Worm (Caenorhabditis elegans) whole organism, young adult: Measurements from ENCODE around the gene ZK512.11.

ENCODE experiments used
- F10E7.11 ChIP-seq: sonication (generic microtip); optimal IDR thresholded peaks from 2 replicates; lab custom pipeline; 2017; ENCODE audit warnings: mild to moderate bottlenecking, missing genetic modification characterization, moderate library complexity, missing compliant biosample characterization
- nfya-1 ChIP-seq: sonication (generic microtip); optimal IDR thresholded peaks from 2 replicates; lab custom pipeline; 2017; ENCODE audit warnings: antibody characterized with exemption, missing compliant biosample characterization, missing genetic modification characterization, borderline replicate concordance; ENCODE audit not compliant: insufficient read depth
- snpc-1.1 ChIP-seq: sonication (generic microtip); optimal IDR thresholded peaks from 2 replicates; lab custom pipeline; 2017; ENCODE audit warnings: missing genetic modification characterization, mild to moderate bottlenecking, missing compliant biosample characterization, antibody characterized with exemption, moderate library complexity, missing genotype, missing genetic modification reagents; ENCODE audit not compliant: insufficient read depth
- snpc-4 ChIP-seq, 5 experiments: fragments of 150-350 bp in 1 of 5; sonication (generic microtip) in 4 of 5; optimal IDR thresholded peaks; 2 replicates each; lab custom pipeline; 2014 to 2018; ENCODE audit warnings: missing genetic modification characterization in 5 of 5, missing biosample characterization in 3 of 5, antibody characterized with exemption in 2 of 5, mild to moderate bottlenecking in 2 of 5, missing compliant biosample characterization in 2 of 5, missing genotype in 2 of 5, moderate library complexity in 2 of 5, missing genetic modification reagents in 1 of 5
- unc-62 ChIP-seq: fragments of 150-350 bp; optimal IDR thresholded peaks from 2 replicates; lab custom pipeline; 2014; ENCODE audit warnings: missing biosample characterization, missing genetic modification reagents, missing genetic modification characterization

ce11 chrIII:9191091-9191490 is 47.1 kb downstream of the ZK512.11 start, which contains the start of gene cls-3:
- TF ChIP-seq F10E7.11 (tag; lab: Kevin White, UChicago) (no peak), snpc-4 (GFP tag; optimal IDR thresholded peaks at IDR 0.05; lab: Kevin White, UChicago) (no peak), snpc-4 (tag; optimal IDR thresholded peaks at IDR 0.05; lab: Kevin White, UChicago) (no peak), snpc-1.1 (no peak), unc-62 (GFP tag; lab: Kevin White, UChicago) (no peak), nfya-1 (tag; lab: Kevin White, UChicago) (no peak)
